Fruit fly (Drosophila melanogaster): ENCODE measurements around the gene CG17343.

Gene CG17343

dm6 chr2L:19111137-19111536 lies 46.4 kb downstream of the CG17343 start:
- peak; percentile 59 for TF ChIP-seq noc (tag; optimal IDR thresholded peaks at IDR 0.05)

DNA sequence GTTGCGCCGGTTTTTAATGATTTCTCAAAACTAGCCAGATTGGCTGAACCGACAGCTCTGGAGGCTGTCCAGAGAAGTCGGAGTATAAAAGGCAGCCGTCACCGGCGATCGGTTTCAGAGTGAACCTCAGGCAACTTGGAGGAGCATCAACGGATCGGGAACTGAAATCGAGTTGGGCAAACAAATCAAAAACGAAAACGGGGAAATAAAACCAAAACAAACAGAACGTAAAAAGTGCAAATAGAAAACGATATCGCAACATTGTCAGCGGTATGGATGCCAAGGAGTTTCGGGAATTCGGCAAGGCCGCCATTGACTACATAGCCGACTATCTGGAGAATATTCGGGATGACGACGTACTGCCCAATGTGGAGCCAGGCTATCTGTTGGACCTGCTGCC lies 47.0 kb downstream of the CG17343 start:
- TF ChIP-seq noc (tag; optimal IDR thresholded peaks at IDR 0.05): no peak

DNA sequence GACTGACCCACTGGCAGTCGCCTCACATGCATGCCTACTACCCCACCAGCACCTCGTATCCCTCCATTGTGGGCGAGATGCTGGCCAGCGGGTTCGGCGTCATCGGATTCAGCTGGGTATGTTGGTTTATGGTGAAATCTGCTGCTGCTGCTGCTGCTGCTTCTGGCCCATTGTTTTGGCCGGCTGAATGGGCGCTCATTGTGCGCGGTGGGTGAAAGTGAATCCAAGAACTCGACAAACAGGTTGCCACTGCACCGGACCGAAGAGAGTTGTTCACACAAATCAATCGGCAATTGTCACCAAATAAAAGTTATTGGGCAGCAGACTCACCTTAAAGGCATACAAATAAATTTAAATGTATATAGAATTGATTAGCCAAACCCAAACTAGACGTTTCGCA lies 47.5 kb downstream of the CG17343 start:
- no peak for TF ChIP-seq noc (tag; optimal IDR thresholded peaks at IDR 0.05)

dm6 chr2L:19114183-19114776 lies 49.6 kb downstream of the CG17343 start, which contains the start of gene CG10561:
TSS of gene CG10561 (plus strand) at chr2L:19114401.
- TF ChIP-seq noc (tag; optimal IDR thresholded peaks at IDR 0.05): no peak
